Worm (Caenorhabditis elegans): ENCODE measurements around the gene F35H8.4.
A peak's percentile ranks its signal among the peaks of the same experiment; 100 is the strongest.

The F35H8.4 gene

ce11 chrII:9566045-9566444, 6.2 kb upstream of the F35H8.4 start (continued):
- TF ChIP-seq C08G9.2 (tag; optimal IDR thresholded peaks at IDR 0.05): peak; percentile 72
- peak; percentile 93 for TF ChIP-seq hlh-6 (tag; optimal IDR thresholded peaks at IDR 0.05)
- peak; percentile 16 for TF ChIP-seq lim-6 (tag; optimal IDR thresholded peaks at IDR 0.05)
- peak; percentile 89 for TF ChIP-seq nhr-232 (tag; optimal IDR thresholded peaks at IDR 0.05)
- TF ChIP-seq Y22D7AL.16 (tag; optimal IDR thresholded peaks at IDR 0.05): peak; percentile 81
- no peak for TF ChIP-seq fkh-10 (GFP tag; optimal IDR thresholded peaks at IDR 0.05)
- TF ChIP-seq ceh-31 (tag; optimal IDR thresholded peaks at IDR 0.05): peak; percentile 40
- peak; percentile 80 for TF ChIP-seq sdc-2 (tag; optimal IDR thresholded peaks at IDR 0.05)
- TF ChIP-seq ttx-3 (tag; optimal IDR thresholded peaks at IDR 0.05): peak; percentile 89
- peak; percentile 68 for TF ChIP-seq F13H6.1 (tag; optimal IDR thresholded peaks at IDR 0.05)
- TF ChIP-seq ceh-18 (tag; optimal IDR thresholded peaks at IDR 0.05): peak; percentile 70
- peak; percentile 88 for TF ChIP-seq unc-86 (tag; optimal IDR thresholded peaks at IDR 0.05)
- no peak for TF ChIP-seq pax-1 (tag; optimal IDR thresholded peaks at IDR 0.05)
- TF ChIP-seq nhr-11 (tag; optimal IDR thresholded peaks at IDR 0.05): no peak
- TF ChIP-seq ceh-22 (tag; optimal IDR thresholded peaks at IDR 0.05): no peak
- peak; percentile 73 for TF ChIP-seq ceh-48 (tag; optimal IDR thresholded peaks at IDR 0.05)
- TF ChIP-seq ets-4 (tag; optimal IDR thresholded peaks at IDR 0.05): no peak
- TF ChIP-seq madf-2 (tag; optimal IDR thresholded peaks at IDR 0.05): peak; percentile 76
- peak; percentile 68 for TF ChIP-seq pag-3 (tag; optimal IDR thresholded peaks at IDR 0.05; ENCODE audit: borderline replicate concordance)
- peak; percentile 53 for TF ChIP-seq nfya-1 (tag; optimal IDR thresholded peaks at IDR 0.05)
- TF ChIP-seq dve-1 (tag; optimal IDR thresholded peaks at IDR 0.05): peak; percentile 83
- TF ChIP-seq K02D7.2 (tag; optimal IDR thresholded peaks at IDR 0.05): peak; percentile 72
- TF ChIP-seq pat-9 (tag; optimal IDR thresholded peaks at IDR 0.05): peak; percentile 84
- peak; percentile 65 for TF ChIP-seq zip-5 (tag; optimal IDR thresholded peaks at IDR 0.05)
- TF ChIP-seq hlh-8 (tag; optimal IDR thresholded peaks at IDR 0.05): peak; percentile 49
- no peak for TF ChIP-seq elt-4 (tag; optimal IDR thresholded peaks at IDR 0.05)
- TF ChIP-seq pha-2 (tag; optimal IDR thresholded peaks at IDR 0.05): peak; percentile 75
- TF ChIP-seq ceh-2 (tag; optimal IDR thresholded peaks at IDR 0.05): peak; percentile 60
- peak; percentile 58 for TF ChIP-seq ceh-24 (tag; optimal IDR thresholded peaks at IDR 0.05)
- TF ChIP-seq ref-2 (tag; optimal IDR thresholded peaks at IDR 0.05): peak; percentile 85
- TF ChIP-seq ahr-1 (tag; optimal IDR thresholded peaks at IDR 0.05): peak; percentile 67
- peak; percentile 79 for TF ChIP-seq npax-4 (tag; optimal IDR thresholded peaks at IDR 0.05)
- TF ChIP-seq che-1 (tag; optimal IDR thresholded peaks at IDR 0.05): peak; percentile 89
- peak; percentile 38 for TF ChIP-seq unc-42 (tag; optimal IDR thresholded peaks at IDR 0.05)
- TF ChIP-seq ama-1 (optimal IDR thresholded peaks at IDR 0.05): no peak
- TF ChIP-seq unc-55 (GFP tag; optimal IDR thresholded peaks at IDR 0.05): no peak
- TF ChIP-seq hlh-30 (tag; optimal IDR thresholded peaks at IDR 0.05; ENCODE audit: insufficient read depth): peak; percentile 39
- TF ChIP-seq pqm-1 (tag; optimal IDR thresholded peaks at IDR 0.05): no peak
- peak; percentile 83 for TF ChIP-seq K09A11.1 (tag; optimal IDR thresholded peaks at IDR 0.05; ENCODE audit: insufficient read depth)
- peak; percentile 75 for TF ChIP-seq lin-11 (tag; optimal IDR thresholded peaks at IDR 0.05)
- peak; percentile 67 for TF ChIP-seq fax-1 (tag; optimal IDR thresholded peaks at IDR 0.05)
- TF ChIP-seq T23F11.4 (GFP tag; optimal IDR thresholded peaks at IDR 0.05): peak; percentile 80
- TF ChIP-seq ceh-14 (tag; optimal IDR thresholded peaks at IDR 0.05): peak; percentile 16
- peak; percentile 63 for TF ChIP-seq rnt-1 (tag; optimal IDR thresholded peaks at IDR 0.05)
- no peak for TF ChIP-seq ceh-30 (tag; optimal IDR thresholded peaks at IDR 0.05)
- TF ChIP-seq eyg-1 (tag; optimal IDR thresholded peaks at IDR 0.05): peak; percentile 82
- peak; percentile 80 for TF ChIP-seq unc-3 (GFP tag; conservative IDR thresholded peaks at IDR 0.05)
- TF ChIP-seq unc-3 (tag; optimal IDR thresholded peaks at IDR 0.05): peak; percentile 63
- peak; percentile 10 for TF ChIP-seq mec-3 (tag; optimal IDR thresholded peaks at IDR 0.05; ENCODE audit: borderline replicate concordance)
